Worm (Caenorhabditis elegans) whole organism, young adult: ENCODE measurements around the gene B0034.4.

Source experiments
- B0035.1 ChIP-seq: sonication (generic microtip); optimal IDR thresholded peaks from 2 replicates; lab custom pipeline; 2016; ENCODE audit warnings: missing genetic modification characterization, mild to moderate bottlenecking, missing compliant biosample characterization, missing genotype, missing genetic modification reagents
- C17E4.6 ChIP-seq: fragments of 200-800 bp; sonication (Bioruptor generic); IDR thresholded peaks from 2 replicates; pipeline ENCODE4 v1.3.6; 2022; ENCODE audit warnings: missing genetic modification reagents, missing genetic modification characterization, missing compliant biosample characterization
- F33H1.4 ChIP-seq: fragments of 200-800 bp; sonication (Bioruptor generic); IDR thresholded peaks from 2 replicates; pipeline ENCODE4 v1.3.6; 2022; ENCODE audit warnings: missing genetic modification reagents, missing genetic modification characterization, missing compliant biosample characterization
- F37B4.10 ChIP-seq: fragments of 200-800 bp; sonication (Bioruptor generic); IDR thresholded peaks from 2 replicates; pipeline ENCODE4 v1.3.6; 2022; ENCODE audit warnings: missing genetic modification characterization, missing compliant biosample characterization
- F49E8.2 ChIP-seq: sonication (generic microtip); optimal IDR thresholded peaks from 3 replicates; lab custom pipeline; 2017; ENCODE audit warnings: missing genetic modification characterization, mild to moderate bottlenecking, missing compliant biosample characterization, antibody characterized with exemption, moderate library complexity; ENCODE audit not compliant: insufficient read depth
- F52B5.7 ChIP-seq: sonication (generic microtip); optimal IDR thresholded peaks from 2 replicates; lab custom pipeline; 2016; ENCODE audit warnings: mild to moderate bottlenecking, missing genetic modification characterization, missing compliant biosample characterization
- K11D2.4 ChIP-seq: fragments of 200-800 bp; sonication (Bioruptor generic); IDR thresholded peaks from 2 replicates; pipeline ENCODE4 v1.3.6; 2022; ENCODE audit warnings: missing genetic modification reagents, missing genetic modification characterization, missing compliant biosample characterization
- Y56A3A.18 ChIP-seq: fragments of 200-800 bp; sonication (Bioruptor generic); IDR thresholded peaks from 2 replicates; pipeline ENCODE4 v1.3.6; 2022; ENCODE audit warnings: missing genetic modification reagents, missing genetic modification characterization, missing compliant biosample characterization
- aptf-3 ChIP-seq: fragments of 200-800 bp; sonication (Bioruptor generic); IDR thresholded peaks from 2 replicates; pipeline ENCODE4 v1.3.6; 2022; ENCODE audit warnings: missing genetic modification characterization, missing compliant biosample characterization
- atf-7 ChIP-seq: sonication (generic microtip); optimal IDR thresholded peaks from 2 replicates; lab custom pipeline; 2017; ENCODE audit warnings: mild to moderate bottlenecking, missing genetic modification characterization, missing compliant biosample characterization
- attf-5 ChIP-seq: fragments of 200-800 bp; sonication (Bioruptor generic); optimal IDR thresholded peaks from 2 replicates; lab custom pipeline; 2018; ENCODE audit warnings: mild to moderate bottlenecking, missing genetic modification characterization, missing compliant biosample characterization
- cebp-1 ChIP-seq, 2 experiments: fragments of 200-800 bp in 1 of 2; sonication (Bioruptor generic) in 1 of 2; sonication (generic microtip) in 1 of 2; IDR thresholded peaks in 1 of 2; optimal IDR thresholded peaks in 1 of 2; 2 replicates each; pipeline versions ENCODE4 v1.3.6 to Lab custom; 2017 to 2022; ENCODE audit warnings: missing compliant biosample characterization in 2 of 2, missing genetic modification characterization in 2 of 2, mild to moderate bottlenecking in 1 of 2, missing genetic modification reagents in 1 of 2, moderate library complexity in 1 of 2
- ceh-27 ChIP-seq: fragments of 200-800 bp; sonication (Bioruptor generic); optimal IDR thresholded peaks from 2 replicates; lab custom pipeline; 2018; ENCODE audit warnings: mild to moderate bottlenecking, missing genetic modification characterization, moderate library complexity, missing compliant biosample characterization
- ceh-79 ChIP-seq: sonication (generic microtip); optimal IDR thresholded peaks from 2 replicates; lab custom pipeline; 2017; ENCODE audit warnings: mild to moderate bottlenecking, missing genetic modification characterization, missing compliant biosample characterization
- dpff-1 ChIP-seq: sonication (generic microtip); optimal IDR thresholded peaks from 2 replicates; lab custom pipeline; 2017; ENCODE audit warnings: mild to moderate bottlenecking, missing genetic modification characterization, missing compliant biosample characterization
- egl-18 ChIP-seq: fragments of 200-800 bp; sonication (Bioruptor generic); IDR thresholded peaks from 2 replicates; pipeline ENCODE4 v1.3.6; 2022; ENCODE audit warnings: missing genetic modification reagents, missing genetic modification characterization, missing compliant biosample characterization
- egl-44 ChIP-seq: fragments of 200-800 bp; sonication (Bioruptor generic); IDR thresholded peaks from 2 replicates; pipeline ENCODE4 v1.3.6; 2022; ENCODE audit warnings: missing genetic modification reagents, missing genetic modification characterization, missing compliant biosample characterization
- ets-4 ChIP-seq: fragments of 200-800 bp; sonication (Bioruptor generic); optimal IDR thresholded peaks from 2 replicates; lab custom pipeline; 2018; ENCODE audit warnings: mild to moderate bottlenecking, missing genetic modification characterization, missing compliant biosample characterization
- him-1 ChIP-seq: sonication (generic microtip); optimal IDR thresholded peaks from 2 replicates; lab custom pipeline; 2016; ENCODE audit warnings: missing genotype, missing genetic modification reagents, missing genetic modification characterization, missing compliant biosample characterization
- hrde-1 ChIP-seq: sonication (generic microtip); optimal IDR thresholded peaks from 2 replicates; lab custom pipeline; 2016; ENCODE audit warnings: missing genetic modification characterization, mild to moderate bottlenecking, missing compliant biosample characterization, moderate library complexity, missing genotype, missing genetic modification reagents, borderline replicate concordance
- lag-1 ChIP-seq: fragments of 200-800 bp; sonication (Bioruptor generic); IDR thresholded peaks from 2 replicates; pipeline ENCODE4 v1.3.6; 2022; ENCODE audit warnings: missing genetic modification reagents, missing genetic modification characterization, missing compliant biosample characterization
- lir-1 ChIP-seq: fragments of 200-800 bp; sonication (Bioruptor generic); conservative IDR thresholded peaks from 2 replicates; pipeline ENCODE4 v1.3.6; 2022; ENCODE audit warnings: missing genetic modification reagents, missing genetic modification characterization, missing compliant biosample characterization
- madf-6 ChIP-seq: fragments of 200-800 bp; sonication (Bioruptor generic); IDR thresholded peaks from 2 replicates; pipeline ENCODE4 v1.3.6; 2022; ENCODE audit warnings: missing genetic modification reagents, missing genetic modification characterization, missing compliant biosample characterization
- mcd-1 ChIP-seq: fragments of 200-800 bp; sonication (Bioruptor generic); IDR thresholded peaks from 2 replicates; pipeline ENCODE4 v1.3.6; 2022; ENCODE audit warnings: missing genetic modification reagents, missing genetic modification characterization, missing compliant biosample characterization
- mxl-1 ChIP-seq: sonication (generic microtip); optimal IDR thresholded peaks from 2 replicates; lab custom pipeline; 2016; ENCODE audit warnings: missing genetic modification characterization, missing compliant biosample characterization
- nhr-120 ChIP-seq: fragments of 200-800 bp; sonication (Bioruptor generic); IDR thresholded peaks from 2 replicates; pipeline ENCODE4 v1.3.6; 2022; ENCODE audit warnings: missing genetic modification characterization, missing compliant biosample characterization
- repo-1 ChIP-seq: sonication (generic microtip); optimal IDR thresholded peaks from 2 replicates; lab custom pipeline; 2017; ENCODE audit warnings: mild to moderate bottlenecking, missing genetic modification characterization, missing compliant biosample characterization
- sea-2 ChIP-seq: fragments of 200-800 bp; sonication (Bioruptor generic); IDR thresholded peaks from 2 replicates; pipeline ENCODE4 v1.3.6; 2022; ENCODE audit warnings: missing genetic modification characterization, missing compliant biosample characterization
- snpc-1.3 ChIP-seq: sonication (generic microtip); optimal IDR thresholded peaks from 2 replicates; lab custom pipeline; 2017; ENCODE audit warnings: missing genetic modification characterization, mild to moderate bottlenecking, missing compliant biosample characterization, antibody characterized with exemption, moderate library complexity, missing genotype, missing genetic modification reagents; ENCODE audit not compliant: insufficient read depth
- snpc-4 ChIP-seq, 5 experiments: fragments of 150-350 bp in 1 of 5; sonication (generic microtip) in 4 of 5; optimal IDR thresholded peaks; 2 replicates each; lab custom pipeline; 2014 to 2018; ENCODE audit warnings: missing genetic modification characterization in 5 of 5, missing biosample characterization in 3 of 5, antibody characterized with exemption in 2 of 5, mild to moderate bottlenecking in 2 of 5, missing compliant biosample characterization in 2 of 5, missing genotype in 2 of 5, moderate library complexity in 2 of 5, missing genetic modification reagents in 1 of 5
- sptf-2 ChIP-seq: fragments of 200-800 bp; sonication (Bioruptor generic); optimal IDR thresholded peaks from 2 replicates; lab custom pipeline; 2018; ENCODE audit warnings: mild to moderate bottlenecking, missing genetic modification characterization, missing compliant biosample characterization
- unc-130 ChIP-seq: sonication (generic microtip); optimal IDR thresholded peaks from 2 replicates; lab custom pipeline; 2016; ENCODE audit warnings: missing genetic modification reagents, missing genetic modification characterization, missing compliant biosample characterization

B0034.4 gene

ce11 chrII:5930095-5930653 lies 39.2 kb downstream of the B0034.4 start (continued):
- TF ChIP-seq ets-4 (GFP tag; lab: Kevin White, UChicago) (peak; percentile 54), F52B5.7 (tag; lab: Kevin White, UChicago) (no peak), repo-1 (tag; lab: Kevin White, UChicago) (no peak), unc-130 (no peak), snpc-1.3 (tag; lab: Kevin White, UChicago) (no peak), Y56A3A.18 (GFP tag; lab: Robert Waterston, UW) (no peak), cebp-1 (GFP tag; IDR thresholded peaks at IDR 0.05; lab: Robert Waterston, UW) (peak; percentile 66; the same call in 1 of the 2 replicates), cebp-1 (tag; optimal IDR thresholded peaks at IDR 0.05; lab: Kevin White, UChicago) (peak; percentile 71), him-1 (tag; lab: Kevin White, UChicago) (no peak), lag-1 (GFP tag; lab: Robert Waterston, UW) (no peak), attf-5 (GFP tag; lab: Kevin White, UChicago) (peak; percentile 49), C17E4.6 (no peak), snpc-4 (GFP tag; optimal IDR thresholded peaks at IDR 0.05; lab: Kevin White, UChicago) (no peak), snpc-4 (tag; optimal IDR thresholded peaks at IDR 0.05; lab: Kevin White, UChicago) (peak in 1 of 4 experiments; percentile 0), F37B4.10 (GFP tag; lab: Robert Waterston, UW) (no peak), egl-18 (GFP tag; lab: Robert Waterston, UW) (no peak), ceh-79 (tag; lab: Kevin White, UChicago) (no peak), F33H1.4 (GFP tag; lab: Robert Waterston, UW) (no peak)

- TF ChIP-seq egl-44 (no peak), mcd-1 (GFP tag; lab: Robert Waterston, UW) (no peak), B0035.1 (tag; lab: Kevin White, UChicago) (no peak), attf-5 (GFP tag; lab: Kevin White, UChicago) (no peak), aptf-3 (GFP tag; lab: Robert Waterston, UW) (no peak), K11D2.4 (GFP tag; lab: Robert Waterston, UW) (no peak), F49E8.2 (tag; lab: Kevin White, UChicago) (no peak), mxl-1 (no peak), ceh-27 (GFP tag; lab: Kevin White, UChicago) (no peak), madf-6 (GFP tag; lab: Robert Waterston, UW) (no peak), lir-1 (GFP tag; lab: Robert Waterston, UW) (no peak), sea-2 (GFP tag; lab: Robert Waterston, UW) (no peak), sptf-2 (no peak), atf-7 (tag; lab: Kevin White, UChicago) (no peak), nhr-120 (GFP tag; lab: Robert Waterston, UW) (no peak)
Observed at ce11 chrII:5928502-5928901, 40.8 kb downstream of the B0034.4 start, which contains the start of gene egl-44. Gene egl-44, plus strand, starts transcription at chrII:5928802.

ce11 chrII:5921620-5922019 lies 47.7 kb downstream of the B0034.4 start, which contains the start of gene vrk-1:
Gene vrk-1, plus strand, starts transcription at chrII:5921967.
- no peak for TF ChIP-seq hrde-1 (tag; lab: Kevin White, UChicago)
- TF ChIP-seq madf-6 (GFP tag; lab: Robert Waterston, UW), result peak; percentile 35
- TF ChIP-seq dpff-1 (tag; lab: Kevin White, UChicago), result no peak
- TF ChIP-seq, all 124 proteins: peak for 1
